Fruit fly (Drosophila melanogaster) whole organism, embryonic: Measurements from ENCODE around the gene CG43248.

Source experiments
- Bgb ChIP-seq: fragments of 200-800 bp; sonication (Bioruptor generic); IDR thresholded peaks from 2 replicates; pipeline ENCODE4 v1.3.6; 2022; ENCODE audit warnings: missing biosample characterization, missing genetic modification characterization; ENCODE audit not compliant: partially characterized antibody
- CG10543 ChIP-seq: fragments of 200-800 bp; sonication (Bioruptor generic); optimal IDR thresholded peaks from 3 replicates; lab custom pipeline; 2017; ENCODE audit warnings: missing biosample characterization, mild to moderate bottlenecking, missing genetic modification characterization, moderate library complexity
- CG12391 ChIP-seq: fragments of 200-800 bp; sonication (Bioruptor generic); optimal IDR thresholded peaks from 3 replicates; lab custom pipeline; 2018; ENCODE audit warnings: missing biosample characterization, mild to moderate bottlenecking, missing genetic modification characterization, moderate library complexity
- CG13296 ChIP-seq: fragments of 200-800 bp; sonication (Bioruptor generic); optimal IDR thresholded peaks from 3 replicates; lab custom pipeline; 2018; ENCODE audit warnings: missing biosample characterization, mild to moderate bottlenecking, missing genetic modification characterization
- CG14710 ChIP-seq: fragments of 200-800 bp; sonication (Bioruptor generic); optimal IDR thresholded peaks from 3 replicates; lab custom pipeline; 2019; ENCODE audit warnings: missing biosample characterization, mild to moderate bottlenecking, missing genetic modification characterization, moderate library complexity
- CG14965 ChIP-seq: fragments of 200-800 bp; sonication (Bioruptor generic); optimal IDR thresholded peaks from 2 replicates; lab custom pipeline; 2016; ENCODE audit warnings: missing biosample characterization, missing genetic modification characterization, borderline replicate concordance
- CG16779 ChIP-seq: fragments of 200-800 bp; sonication (Bioruptor generic); IDR thresholded peaks from 2 replicates; pipeline ENCODE4 v1.3.6; 2022; ENCODE audit warnings: missing biosample characterization, missing genetic modification characterization
- CG16863 ChIP-seq: fragments of 200-800 bp; sonication (Bioruptor generic); optimal IDR thresholded peaks from 3 replicates; lab custom pipeline; 2016; ENCODE audit warnings: missing biosample characterization, missing genetic modification characterization
- CG17359 ChIP-seq: fragments of 200-800 bp; sonication (Bioruptor generic); optimal IDR thresholded peaks from 3 replicates; lab custom pipeline; 2018; ENCODE audit warnings: missing biosample characterization, mild to moderate bottlenecking, missing genetic modification characterization, moderate library complexity
- CG18011 ChIP-seq: fragments of 200-800 bp; sonication (Bioruptor generic); optimal IDR thresholded peaks from 2 replicates; lab custom pipeline; 2017; ENCODE audit warnings: missing biosample characterization, missing genetic modification characterization, mild to moderate bottlenecking, moderate library complexity, missing genotype
- CG1832 ChIP-seq: fragments of 200-800 bp; sonication (Bioruptor generic); optimal IDR thresholded peaks from 2 replicates; lab custom pipeline; 2017; ENCODE audit warnings: missing biosample characterization, mild to moderate bottlenecking, missing genetic modification characterization, inconsistent platforms
- CG18599 ChIP-seq: fragments of 200-800 bp; sonication (Bioruptor generic); optimal IDR thresholded peaks from 3 replicates; lab custom pipeline; 2017; ENCODE audit warnings: missing biosample characterization, missing genetic modification characterization, mild to moderate bottlenecking, moderate library complexity, missing genetic modification reagents
- CG3163 ChIP-seq: fragments of 200-800 bp; sonication (Bioruptor generic); optimal IDR thresholded peaks from 3 replicates; lab custom pipeline; 2016; ENCODE audit warnings: missing biosample characterization, missing genetic modification characterization
- CG34376 ChIP-seq: fragments of 200-800 bp; sonication (Bioruptor generic); optimal IDR thresholded peaks from 2 replicates; lab custom pipeline; 2018; ENCODE audit warnings: missing biosample characterization, mild to moderate bottlenecking, missing genetic modification characterization
- CG3847 ChIP-seq: fragments of 200-800 bp; sonication (Bioruptor generic); IDR thresholded peaks from 2 replicates; pipeline ENCODE4 v1.3.6; 2022; ENCODE audit warnings: missing biosample characterization, missing genetic modification characterization
- CG4282 ChIP-seq: fragments of 200-800 bp; sonication (Bioruptor generic); optimal IDR thresholded peaks from 2 replicates; lab custom pipeline; 2016; ENCODE audit warnings: missing biosample characterization, missing genetic modification characterization
- CG6689 ChIP-seq: fragments of 200-800 bp; sonication (Bioruptor generic); IDR thresholded peaks from 2 replicates; pipeline ENCODE4 v1.3.6; 2022; ENCODE audit warnings: missing biosample characterization, missing genetic modification characterization
- CG6791 ChIP-seq: fragments of 200-800 bp; sonication (Bioruptor generic); IDR thresholded peaks from 3 replicates; pipeline ENCODE4 v1.3.6; 2022; ENCODE audit warnings: missing biosample characterization, missing genetic modification characterization; ENCODE audit not compliant: partially characterized antibody
- CG7745 ChIP-seq: fragments of 200-800 bp; sonication (Bioruptor generic); optimal IDR thresholded peaks from 2 replicates; lab custom pipeline; 2018; ENCODE audit warnings: missing biosample characterization, mild to moderate bottlenecking, missing genetic modification characterization, moderate library complexity
- CG8765 ChIP-seq: fragments of 200-800 bp; sonication (Bioruptor generic); IDR thresholded peaks from 2 replicates; pipeline ENCODE4 v1.3.6; 2022; ENCODE audit warnings: missing biosample characterization, missing genetic modification characterization
- D19A ChIP-seq: fragments of 200-800 bp; optimal IDR thresholded peaks from 3 replicates; lab custom pipeline; 2019; ENCODE audit warnings: missing biosample characterization, mild to moderate bottlenecking, missing genetic modification characterization, moderate library complexity
- Dip2 ChIP-seq: fragments of 200-800 bp; sonication (Bioruptor generic); IDR thresholded peaks from 2 replicates; pipeline ENCODE4 v1.3.6; 2022; ENCODE audit warnings: missing biosample characterization, missing genetic modification characterization
- Elba2 ChIP-seq: fragments of 200-800 bp; sonication (Bioruptor generic); optimal IDR thresholded peaks from 3 replicates; lab custom pipeline; 2016; ENCODE audit warnings: missing biosample characterization, missing genetic modification characterization
- Ets65A ChIP-seq: fragments of 200-800 bp; sonication (Bioruptor generic); peaks from one replicate; lab custom pipeline; 2016; ENCODE audit warnings: missing biosample characterization, missing genetic modification characterization
- H2.0 ChIP-seq: fragments of 200-800 bp; sonication (Bioruptor generic); IDR thresholded peaks from 2 replicates; pipeline ENCODE4 v1.3.6; 2022; ENCODE audit warnings: missing biosample characterization, missing genetic modification characterization
- Lhr ChIP-seq: fragments of 200-800 bp; sonication (Bioruptor generic); optimal IDR thresholded peaks from 3 replicates; lab custom pipeline; 2017; ENCODE audit warnings: mild to moderate bottlenecking, missing biosample characterization, missing genetic modification reagents, missing genetic modification characterization
- Nf-YA ChIP-seq: fragments of 200-800 bp; sonication (Bioruptor generic); IDR thresholded peaks from 2 replicates; pipeline ENCODE4 v1.3.6; 2022; ENCODE audit warnings: missing biosample characterization, missing genetic modification characterization
- Sry-β ChIP-seq: fragments of 200-800 bp; sonication (Bioruptor generic); optimal IDR thresholded peaks from 2 replicates; lab custom pipeline; 2018; ENCODE audit warnings: missing biosample characterization, mild to moderate bottlenecking, missing genetic modification characterization, moderate library complexity
- Vsx1 ChIP-seq: fragments of 200-800 bp; sonication (Bioruptor generic); optimal IDR thresholded peaks from 2 replicates; lab custom pipeline; 2017; ENCODE audit warnings: missing biosample characterization, mild to moderate bottlenecking, missing genetic modification characterization, missing genetic modification reagents
- aop ChIP-seq: fragments of 200-800 bp; sonication (Bioruptor generic); IDR thresholded peaks from 2 replicates; pipeline ENCODE4 v1.3.6; 2022; ENCODE audit warnings: missing biosample characterization, missing genetic modification characterization
- ara ChIP-seq: fragments of 200-800 bp; sonication (Bioruptor generic); IDR thresholded peaks from 2 replicates; pipeline ENCODE4 v1.3.6; 2022; ENCODE audit warnings: missing biosample characterization, missing genetic modification characterization
- cato ChIP-seq: fragments of 200-800 bp; sonication (Bioruptor generic); optimal IDR thresholded peaks from 2 replicates; lab custom pipeline; 2016; ENCODE audit warnings: missing biosample characterization, missing genetic modification characterization, borderline replicate concordance
- chif ChIP-seq, 2 experiments: fragments of 200-800 bp; sonication (Bioruptor generic); optimal IDR thresholded peaks; 3 replicates each; lab custom pipeline; 2016; ENCODE audit warnings: missing biosample characterization in 2 of 2, missing genetic modification characterization in 2 of 2
- crp ChIP-seq, 2 experiments: fragments of 200-800 bp; sonication (Bioruptor generic); optimal IDR thresholded peaks; 2 replicates in 1 of 2; 3 replicates in 1 of 2; lab custom pipeline; 2017; ENCODE audit warnings: missing biosample characterization in 2 of 2, missing genetic modification characterization in 2 of 2, mild to moderate bottlenecking in 1 of 2, moderate library complexity in 1 of 2
- danr ChIP-seq: fragments of 200-800 bp; sonication (Bioruptor generic); IDR thresholded peaks from 2 replicates; pipeline ENCODE4 v1.3.6; 2022; ENCODE audit warnings: missing biosample characterization, missing genetic modification characterization
- dmrt11E ChIP-seq: fragments of 200-800 bp; sonication (Bioruptor generic); optimal IDR thresholded peaks from 3 replicates; lab custom pipeline; 2018; ENCODE audit warnings: missing biosample characterization, mild to moderate bottlenecking, missing genetic modification characterization, moderate library complexity
- dmrt99B ChIP-seq: fragments of 200-800 bp; sonication (Bioruptor generic); optimal IDR thresholded peaks from 2 replicates; lab custom pipeline; 2018; ENCODE audit warnings: missing biosample characterization, mild to moderate bottlenecking, missing genetic modification characterization, moderate library complexity
- h ChIP-seq: fragments of >200 bp; optimal IDR thresholded peaks from 2 replicates; lab custom pipeline; 2017
- hbn ChIP-seq: fragments of 200-800 bp; sonication (Bioruptor generic); IDR thresholded peaks from 2 replicates; pipeline ENCODE4 v1.3.6; 2022; ENCODE audit warnings: missing biosample characterization, missing genetic modification characterization; ENCODE audit not compliant: partially characterized antibody
- hth ChIP-seq: fragments of >200 bp; optimal IDR thresholded peaks from 2 replicates; lab custom pipeline; 2017; ENCODE audit warnings: inconsistent platforms
- klu ChIP-seq: fragments of 200-800 bp; sonication (Bioruptor generic); IDR thresholded peaks from 2 replicates; pipeline ENCODE4 v1.3.6; 2022; ENCODE audit warnings: missing biosample characterization, missing genetic modification characterization
- knrl ChIP-seq: fragments of 200-800 bp; sonication (Bioruptor generic); IDR thresholded peaks from 3 replicates; pipeline ENCODE4 v1.3.6; 2022; ENCODE audit warnings: missing biosample characterization, missing genetic modification characterization; ENCODE audit not compliant: partially characterized antibody
- onecut ChIP-seq: fragments of 200-800 bp; sonication (Bioruptor generic); IDR thresholded peaks from 2 replicates; pipeline ENCODE4 v1.3.6; 2022; ENCODE audit warnings: missing biosample characterization, missing genetic modification characterization
- rib ChIP-seq: fragments of 200-800 bp; sonication (Bioruptor generic); IDR thresholded peaks from 2 replicates; pipeline ENCODE4 v1.3.6; 2022; ENCODE audit warnings: missing biosample characterization, missing genetic modification characterization
- sc ChIP-seq, 3 experiments: fragments of >200 bp in 2 of 3; fragments of 200-800 bp in 1 of 3; sonication (Bioruptor generic) in 1 of 3; optimal IDR thresholded peaks; 2 replicates in 2 of 3; 3 replicates in 1 of 3; lab custom pipeline; 2017; ENCODE audit warnings: mild to moderate bottlenecking in 1 of 3, missing biosample characterization in 1 of 3, missing genetic modification characterization in 1 of 3, missing genetic modification reagents in 1 of 3
- scrt ChIP-seq: fragments of 200-800 bp; sonication (Bioruptor generic); optimal IDR thresholded peaks from 2 replicates; lab custom pipeline; 2018; ENCODE audit warnings: missing biosample characterization, mild to moderate bottlenecking, missing genetic modification characterization, moderate library complexity
- z ChIP-seq: fragments of 200-800 bp; sonication (Bioruptor generic); IDR thresholded peaks from 3 replicates; pipeline ENCODE4 v1.3.6; 2022; ENCODE audit warnings: missing biosample characterization, missing genetic modification characterization
- zf30C ChIP-seq: fragments of 200-800 bp; sonication (Bioruptor generic); optimal IDR thresholded peaks from 3 replicates; lab custom pipeline; 2018; ENCODE audit warnings: missing biosample characterization, mild to moderate bottlenecking, missing genetic modification characterization
- zfh1 ChIP-seq: fragments of 200-800 bp; sonication (Bioruptor generic); IDR thresholded peaks from 3 replicates; pipeline ENCODE4 v1.3.6; 2022; ENCODE audit warnings: missing biosample characterization, missing genetic modification characterization

Gene CG43248

dm6 chr3L:15532368-15533030 is 1.2 kb upstream of the CG43248 start (continued):
- TF ChIP-seq CG13296 (no peak), CG16779 (GFP tag; lab: Robert Waterston, UW) (no peak), knrl (GFP tag; lab: Robert Waterston, UW) (no peak), Vsx1 (GFP tag; lab: Kevin White, UChicago) (no peak), scrt (GFP tag; lab: Kevin White, UChicago) (no peak), aop (no peak), sc (optimal IDR thresholded peaks at IDR 0.05; lab: Kevin White, UChicago) (no peak), sc (GFP tag; optimal IDR thresholded peaks at IDR 0.05; lab: Kevin White, UChicago) (no peak), dmrt11E (tag; lab: Kevin White, UChicago) (no peak), Nf-YA (peak; percentile 53; the same call in 1 of the 2 replicates), dmrt99B (tag; lab: Kevin White, UChicago) (peak; percentile 63), hth (lab: Kevin White, UChicago) (no peak), danr (GFP tag; lab: Robert Waterston, UW) (0 out of 2 replicates have a peak, but pooled peaks have one; percentile 28), CG4282 (GFP tag; lab: Kevin White, UChicago) (no peak), H2.0 (GFP tag; lab: Robert Waterston, UW) (peak; percentile 55; the same call in 1 of the 2 replicates), h (lab: Kevin White, UChicago) (no peak), CG16863 (no peak), CG7745 (tag; lab: Kevin White, UChicago) (no peak), CG6689 (GFP tag; lab: Robert Waterston, UW) (peak; percentile 34; the same call in 1 of the 2 replicates), CG3847 (GFP tag; lab: Robert Waterston, UW) (no peak), Bgb (peak; percentile 32; the same call in 1 of the 2 replicates), Dip2 (GFP tag; lab: Robert Waterston, UW) (no peak), CG14965 (GFP tag; lab: Kevin White, UChicago) (no peak), CG14710 (peak; percentile 74), chif (GFP tag; optimal IDR thresholded peaks at IDR 0.05; lab: Kevin White, UChicago) (peak in 1 of 2 experiments; percentile 33), Sry-β (no peak), zfh1 (peak; percentile 45; the same call in 1 of the 3 replicates), z (GFP tag; lab: Robert Waterston, UW) (no peak), D19A (tag; lab: Kevin White, UChicago) (no peak), crp (GFP tag; optimal IDR thresholded peaks at IDR 0.05; lab: Kevin White, UChicago) (no peak), CG1832 (GFP tag; lab: Kevin White, UChicago) (no peak), CG17359 (tag; lab: Kevin White, UChicago) (no peak), hbn (GFP tag; lab: Robert Waterston, UW) (no peak), Elba2 (GFP tag; lab: Kevin White, UChicago) (no peak), CG6791 (no peak), CG3163 (GFP tag; lab: Kevin White, UChicago) (peak; percentile 89), ara (GFP tag; lab: Robert Waterston, UW) (no peak), CG34376 (no peak), zf30C (GFP tag; lab: Kevin White, UChicago) (no peak), Lhr (GFP tag; lab: Kevin White, UChicago) (no peak), rib (GFP tag; lab: Robert Waterston, UW) (0 out of 2 replicates have a peak, but pooled peaks have one; percentile 58), klu (GFP tag; lab: Robert Waterston, UW) (peak; percentile 27; the same call in 1 of the 2 replicates), CG8765 (GFP tag; lab: Robert Waterston, UW) (peak; percentile 35; the same call in 1 of the 2 replicates), onecut (peak; percentile 23; the same call in 1 of the 2 replicates), CG12391 (tag; lab: Kevin White, UChicago) (no peak), cato (no peak), Ets65A (GFP tag; lab: Kevin White, UChicago) (no peak), CG18011 (GFP tag; lab: Kevin White, UChicago) (no peak), CG18599 (GFP tag; lab: Kevin White, UChicago) (peak; percentile 53), CG10543 (GFP tag; lab: Kevin White, UChicago) (no peak)
